Fruit fly (Drosophila melanogaster) whole organism, embryonic: ENCODE measurements around the gene Cln7.

Source experiments
- Ada2b ChIP-seq: fragments of 200-800 bp; sonication (Bioruptor generic); IDR thresholded peaks from 2 replicates; pipeline ENCODE4 v1.3.6; 2022; ENCODE audit warnings: missing biosample characterization, missing genetic modification characterization
- Blimp-1 ChIP-seq: fragments of 200-800 bp; sonication (Bioruptor generic); optimal IDR thresholded peaks from 3 replicates; lab custom pipeline; 2018; ENCODE audit warnings: missing biosample characterization, missing genetic modification characterization, mild to moderate bottlenecking, moderate library complexity, missing genetic modification reagents
- CG11504 ChIP-seq: fragments of 200-800 bp; sonication (Bioruptor generic); optimal IDR thresholded peaks from 3 replicates; lab custom pipeline; 2019; ENCODE audit warnings: missing biosample characterization, mild to moderate bottlenecking, missing genetic modification characterization, moderate library complexity
- CG12219 ChIP-seq: fragments of 200-800 bp; sonication (Bioruptor generic); optimal IDR thresholded peaks from 3 replicates; lab custom pipeline; 2018; ENCODE audit warnings: missing biosample characterization, mild to moderate bottlenecking, missing genetic modification characterization
- CG12391 ChIP-seq: fragments of 200-800 bp; sonication (Bioruptor generic); optimal IDR thresholded peaks from 3 replicates; lab custom pipeline; 2018; ENCODE audit warnings: missing biosample characterization, mild to moderate bottlenecking, missing genetic modification characterization, moderate library complexity
- CG12659 ChIP-seq: fragments of 200-800 bp; sonication (Bioruptor generic); optimal IDR thresholded peaks from 3 replicates; lab custom pipeline; 2017; ENCODE audit warnings: mild to moderate bottlenecking, missing biosample characterization, missing genetic modification reagents, missing genetic modification characterization
- CG13287 ChIP-seq: fragments of 200-800 bp; sonication (Bioruptor generic); IDR thresholded peaks from 2 replicates; pipeline ENCODE4 v1.3.6; 2022; ENCODE audit warnings: missing biosample characterization, missing genetic modification characterization; ENCODE audit not compliant: partially characterized antibody
- CG14860 ChIP-seq: fragments of 200-800 bp; sonication (Bioruptor generic); IDR thresholded peaks from 3 replicates; pipeline ENCODE4 v1.3.6; 2022; ENCODE audit warnings: missing biosample characterization, missing genetic modification characterization; ENCODE audit not compliant: partially characterized antibody
- CG16813 ChIP-seq: fragments of 200-800 bp; sonication (Bioruptor generic); IDR thresholded peaks from 3 replicates; pipeline ENCODE4 v1.3.6; 2022; ENCODE audit warnings: missing biosample characterization, missing genetic modification characterization; ENCODE audit not compliant: partially characterized antibody
- CG17361 ChIP-seq: fragments of 200-800 bp; sonication (Bioruptor generic); IDR thresholded peaks from 3 replicates; pipeline ENCODE4 v1.3.6; 2022; ENCODE audit warnings: missing biosample characterization, missing genetic modification characterization
- CG17829 ChIP-seq: fragments of 200-800 bp; optimal IDR thresholded peaks from 2 replicates; lab custom pipeline; 2019; ENCODE audit warnings: missing biosample characterization, mild to moderate bottlenecking, missing genetic modification characterization, moderate library complexity
- CG18476 ChIP-seq: fragments of 200-800 bp; sonication (Bioruptor generic); optimal IDR thresholded peaks from 2 replicates; lab custom pipeline; 2016; ENCODE audit warnings: missing biosample characterization, mild to moderate bottlenecking, missing genetic modification characterization
- CG2116 ChIP-seq: fragments of 200-800 bp; sonication (Bioruptor generic); optimal IDR thresholded peaks from 3 replicates; lab custom pipeline; 2018; ENCODE audit warnings: missing biosample characterization, mild to moderate bottlenecking, missing genetic modification characterization
- CG2712 ChIP-seq: fragments of 200-800 bp; optimal IDR thresholded peaks from 3 replicates; lab custom pipeline; 2019; ENCODE audit warnings: missing biosample characterization, mild to moderate bottlenecking, missing genetic modification characterization, moderate library complexity
- CG2875 ChIP-seq: fragments of 200-800 bp; sonication (Bioruptor generic); optimal IDR thresholded peaks from 2 replicates; lab custom pipeline; 2017; ENCODE audit warnings: missing biosample characterization, mild to moderate bottlenecking, missing genetic modification characterization, missing genetic modification reagents
- CG33557 ChIP-seq: fragments of 200-800 bp; sonication (Bioruptor generic); optimal IDR thresholded peaks from 2 replicates; lab custom pipeline; 2019; ENCODE audit warnings: missing biosample characterization, mild to moderate bottlenecking, missing genetic modification characterization, moderate library complexity
- CG4424 ChIP-seq: fragments of 200-800 bp; sonication (Bioruptor generic); optimal IDR thresholded peaks from 3 replicates; lab custom pipeline; 2016; ENCODE audit warnings: missing biosample characterization, missing genetic modification characterization
- CG7963 ChIP-seq: fragments of 200-800 bp; sonication (Bioruptor generic); IDR thresholded peaks from 3 replicates; pipeline ENCODE4 v1.3.6; 2022; ENCODE audit warnings: missing biosample characterization, missing genetic modification characterization; ENCODE audit not compliant: partially characterized antibody
- CG8290 ChIP-seq, 3 experiments: fragments of 200-800 bp; sonication (Bioruptor generic); optimal IDR thresholded peaks; 2 replicates each; lab custom pipeline; 2016 to 2019; ENCODE audit warnings: missing biosample characterization in 3 of 3, missing genetic modification characterization in 3 of 3, mild to moderate bottlenecking in 2 of 3, moderate library complexity in 1 of 3
- CG8924 ChIP-seq: fragments of 200-800 bp; optimal IDR thresholded peaks from 3 replicates; lab custom pipeline; 2019; ENCODE audit warnings: missing biosample characterization, mild to moderate bottlenecking, missing genetic modification characterization, moderate library complexity
- Dll ChIP-seq: fragments of 200-800 bp; sonication (Bioruptor generic); IDR thresholded peaks from 4 replicates; pipeline ENCODE4 v1.3.6; 2022; ENCODE audit warnings: missing biosample characterization, missing genetic modification characterization; ENCODE audit not compliant: partially characterized antibody
- Dp ChIP-seq: fragments of 200-800 bp; sonication (Bioruptor generic); optimal IDR thresholded peaks from 2 replicates; lab custom pipeline; 2018; ENCODE audit warnings: missing biosample characterization, mild to moderate bottlenecking, missing genetic modification characterization, moderate library complexity
- E2f2 ChIP-seq: fragments of 200-800 bp; sonication (Bioruptor generic); IDR thresholded peaks from 2 replicates; pipeline ENCODE4 v1.3.6; 2022; ENCODE audit warnings: missing biosample characterization, missing genetic modification characterization
- Elba2 ChIP-seq: fragments of 200-800 bp; sonication (Bioruptor generic); optimal IDR thresholded peaks from 3 replicates; lab custom pipeline; 2016; ENCODE audit warnings: missing biosample characterization, missing genetic modification characterization
- Fer1 ChIP-seq: fragments of 200-800 bp; sonication (Bioruptor generic); optimal IDR thresholded peaks from 2 replicates; lab custom pipeline; 2017; ENCODE audit warnings: missing biosample characterization, mild to moderate bottlenecking, missing genetic modification characterization
- Hmx ChIP-seq: fragments of 200-800 bp; sonication (Bioruptor generic); optimal IDR thresholded peaks from 2 replicates; lab custom pipeline; 2016; ENCODE audit warnings: missing biosample characterization, missing genetic modification characterization
- Lhr ChIP-seq: fragments of 200-800 bp; sonication (Bioruptor generic); optimal IDR thresholded peaks from 3 replicates; lab custom pipeline; 2017; ENCODE audit warnings: mild to moderate bottlenecking, missing biosample characterization, missing genetic modification reagents, missing genetic modification characterization
- MBD-R2 ChIP-seq: fragments of 200-800 bp; sonication (Bioruptor generic); IDR thresholded peaks from 2 replicates; pipeline ENCODE4 v1.3.6; 2022; ENCODE audit warnings: missing biosample characterization, missing genetic modification characterization
- MESR4 ChIP-seq: fragments of 200-800 bp; sonication (Bioruptor generic); optimal IDR thresholded peaks from 2 replicates; lab custom pipeline; 2018; ENCODE audit warnings: missing biosample characterization, mild to moderate bottlenecking, missing genetic modification characterization, moderate library complexity
- Max ChIP-seq: fragments of 200-800 bp; sonication (Bioruptor generic); optimal IDR thresholded peaks from 2 replicates; lab custom pipeline; 2016; ENCODE audit warnings: missing biosample characterization, mild to moderate bottlenecking, missing genetic modification characterization
- Nf-YC ChIP-seq: fragments of 200-800 bp; optimal IDR thresholded peaks from 3 replicates; lab custom pipeline; 2019; ENCODE audit warnings: missing biosample characterization, mild to moderate bottlenecking, missing genetic modification characterization, moderate library complexity
- Scr ChIP-seq: fragments of 200-800 bp; sonication (Bioruptor generic); IDR thresholded peaks from 2 replicates; pipeline ENCODE4 v1.3.6; 2022; ENCODE audit warnings: missing biosample characterization, missing genetic modification characterization; ENCODE audit not compliant: partially characterized antibody
- Sin3A ChIP-seq: fragments of >200 bp; optimal IDR thresholded peaks from 2 replicates; lab custom pipeline; 2018
- Stat92E ChIP-seq, 3 experiments: fragments of >200 bp in 2 of 3; fragments of 200-800 bp in 1 of 3; sonication (Bioruptor generic) in 1 of 3; optimal IDR thresholded peaks; 2 replicates each; lab custom pipeline; 2017 to 2019; ENCODE audit warnings: missing biosample characterization in 3 of 3, missing genetic modification characterization in 3 of 3, mild to moderate bottlenecking in 1 of 3, moderate library complexity in 1 of 3
- amos ChIP-seq: fragments of 200-800 bp; sonication (Bioruptor generic); IDR thresholded peaks from 2 replicates; pipeline ENCODE4 v1.3.6; 2022; ENCODE audit warnings: missing biosample characterization, missing genetic modification characterization; ENCODE audit not compliant: partially characterized antibody
- ato ChIP-seq: fragments of 200-800 bp; sonication (Bioruptor generic); IDR thresholded peaks from 2 replicates; pipeline ENCODE4 v1.3.6; 2022; ENCODE audit warnings: missing biosample characterization, missing genetic modification characterization; ENCODE audit not compliant: partially characterized antibody
- bbx ChIP-seq: fragments of 200-800 bp; sonication (Bioruptor generic); IDR thresholded peaks from 2 replicates; pipeline ENCODE4 v1.3.6; 2022; ENCODE audit warnings: missing biosample characterization, missing genetic modification characterization; ENCODE audit not compliant: partially characterized antibody
- chinmo ChIP-seq: fragments of 200-800 bp; sonication (Bioruptor generic); IDR thresholded peaks from 4 replicates; pipeline ENCODE4 v1.3.6; 2022; ENCODE audit warnings: missing biosample characterization, missing genetic modification characterization; ENCODE audit not compliant: partially characterized antibody
- croc ChIP-seq: fragments of 200-800 bp; sonication (Bioruptor generic); conservative IDR thresholded peaks from 3 replicates; pipeline ENCODE4 v1.3.6; 2022; ENCODE audit warnings: missing biosample characterization, missing genetic modification characterization
- danr ChIP-seq: fragments of 200-800 bp; sonication (Bioruptor generic); IDR thresholded peaks from 2 replicates; pipeline ENCODE4 v1.3.6; 2022; ENCODE audit warnings: missing biosample characterization, missing genetic modification characterization
- ftz-f1 ChIP-seq: fragments of 200-800 bp; sonication (Bioruptor generic); optimal IDR thresholded peaks from 2 replicates; lab custom pipeline; 2016; ENCODE audit warnings: missing biosample characterization, missing genetic modification characterization
- ken ChIP-seq: fragments of 200-800 bp; sonication (Bioruptor generic); IDR thresholded peaks from 3 replicates; pipeline ENCODE4 v1.3.6; 2022; ENCODE audit warnings: missing biosample characterization, missing genetic modification characterization
- pzg ChIP-seq: fragments of 200-800 bp; sonication (Bioruptor generic); optimal IDR thresholded peaks from 3 replicates; lab custom pipeline; 2018; ENCODE audit warnings: missing biosample characterization, mild to moderate bottlenecking, missing genetic modification characterization, moderate library complexity
- slbo ChIP-seq: fragments of 200-800 bp; sonication (Bioruptor generic); IDR thresholded peaks from 2 replicates; pipeline ENCODE4 v1.3.6; 2022; ENCODE audit warnings: missing biosample characterization, missing genetic modification characterization
- stwl ChIP-seq: fragments of 200-800 bp; sonication (Bioruptor generic); optimal IDR thresholded peaks from 3 replicates; lab custom pipeline; 2018; ENCODE audit warnings: missing biosample characterization, mild to moderate bottlenecking, missing genetic modification characterization, moderate library complexity
- twi ChIP-seq: fragments of 200-800 bp; optimal IDR thresholded peaks from 2 replicates; lab custom pipeline; 2019; ENCODE audit warnings: missing biosample characterization, mild to moderate bottlenecking, missing genetic modification characterization, moderate library complexity
- unc-4 ChIP-seq: fragments of 200-800 bp; sonication (Bioruptor generic); IDR thresholded peaks from 2 replicates; pipeline ENCODE4 v1.3.6; 2022; ENCODE audit warnings: missing biosample characterization, missing genetic modification characterization; ENCODE audit not compliant: partially characterized antibody
- yki ChIP-seq: fragments of >200 bp; optimal IDR thresholded peaks from 3 replicates; lab custom pipeline; 2018

Cln7 gene

dm6 chr3L:7334990-7335389 is 10.0 kb downstream of the Cln7 start, which contains the start of the genes wrm1 and wrm2 (continued):
- no peak for TF ChIP-seq Hmx (GFP tag; lab: Kevin White, UChicago)
- TF ChIP-seq CG2712 (tag; lab: Kevin White, UChicago): peak; percentile 42
- TF ChIP-seq CG18476 (GFP tag; lab: Kevin White, UChicago): no peak
- no peak for TF ChIP-seq ato (GFP tag; lab: Robert Waterston, UW)
- peak; percentile 98 for TF ChIP-seq MESR4 (GFP tag; lab: Kevin White, UChicago)
- TF ChIP-seq Max (GFP tag; lab: Kevin White, UChicago): peak; percentile 31
- TF ChIP-seq CG11504 (tag; lab: Kevin White, UChicago): peak; percentile 98
- TF ChIP-seq Lhr (GFP tag; lab: Kevin White, UChicago): peak; percentile 46
- 0 out of 3 replicates have a peak, but pooled peaks have one; percentile 26 for TF ChIP-seq CG7963 (GFP tag; lab: Robert Waterston, UW)
- peak; percentile 59 for TF ChIP-seq pzg (GFP tag; lab: Kevin White, UChicago)
- TF ChIP-seq Dp: peak; percentile 34
- peak; percentile 14 for TF ChIP-seq CG4424 (GFP tag; lab: Kevin White, UChicago)
- TF ChIP-seq Fer1 (GFP tag; lab: Kevin White, UChicago): peak; percentile 11
- peak; percentile 87 for TF ChIP-seq MBD-R2 (GFP tag; lab: Robert Waterston, UW)
- peak; percentile 69; the same call in 3 of the 4 replicates for TF ChIP-seq Dll (GFP tag; lab: Robert Waterston, UW)
- TF ChIP-seq CG2875 (GFP tag; lab: Kevin White, UChicago): no peak
- 0 out of 4 replicates have a peak, but pooled peaks have one; percentile 13 for TF ChIP-seq chinmo (GFP tag; lab: Robert Waterston, UW)
- no peak for TF ChIP-seq ftz-f1 (GFP tag; lab: Kevin White, UChicago)
- no peak for TF ChIP-seq CG17361 (GFP tag; lab: Robert Waterston, UW)
- TF ChIP-seq CG16813 (GFP tag; lab: Robert Waterston, UW): peak; percentile 57; the same call in 2 of the 3 replicates
- no peak for TF ChIP-seq croc
- no peak for TF ChIP-seq danr (GFP tag; lab: Robert Waterston, UW)
- TF ChIP-seq bbx (GFP tag; lab: Robert Waterston, UW): peak; percentile 79
- TF ChIP-seq yki (lab: Kevin White, UChicago): no peak
- peak; percentile 22 for TF ChIP-seq CG17829 (tag; lab: Kevin White, UChicago)
- TF ChIP-seq CG13287: peak; percentile 76
- peak; percentile 40; the same call in 1 of the 3 replicates for TF ChIP-seq CG14860 (GFP tag; lab: Robert Waterston, UW)
- TF ChIP-seq Scr (GFP tag; lab: Robert Waterston, UW): peak; percentile 61
- TF ChIP-seq CG2116 (GFP tag; lab: Kevin White, UChicago): peak; percentile 99
- no peak for TF ChIP-seq ken (GFP tag; lab: Robert Waterston, UW)
- TF ChIP-seq CG12659 (GFP tag; lab: Kevin White, UChicago): peak; percentile 4
- TF ChIP-seq CG12219 (GFP tag; lab: Kevin White, UChicago): no peak
- TF ChIP-seq Stat92E (GFP tag; optimal IDR thresholded peaks at IDR 0.05; lab: Kevin White, UChicago): peak in 1 of 3 experiments; percentile 73
- TF ChIP-seq amos (GFP tag; lab: Robert Waterston, UW): peak; percentile 66
- no peak for TF ChIP-seq twi (tag; lab: Kevin White, UChicago)
- TF ChIP-seq CG8924: peak; percentile 66
- TF ChIP-seq Ada2b (GFP tag; lab: Robert Waterston, UW): no peak
- peak; percentile 29 for TF ChIP-seq CG12391
- peak; percentile 43 for TF ChIP-seq CG33557 (GFP tag; lab: Kevin White, UChicago)
- TF ChIP-seq E2f2: peak; percentile 48; the same call in 1 of the 2 replicates
- TF ChIP-seq unc-4: peak; percentile 62
- TF ChIP-seq Nf-YC: peak; percentile 10
- peak; percentile 76 for TF ChIP-seq stwl (tag; lab: Kevin White, UChicago)
- TF ChIP-seq Sin3A (lab: Kevin White, UChicago): peak; percentile 10
- TF ChIP-seq Blimp-1 (GFP tag; lab: Kevin White, UChicago): no peak
- TF ChIP-seq CG8290 (GFP tag; optimal IDR thresholded peaks at IDR 0.05; lab: Kevin White, UChicago): peak; percentile 38
- TF ChIP-seq CG8290 (tag; optimal IDR thresholded peaks at IDR 0.05; lab: Kevin White, UChicago): peak in 1 of 2 experiments; percentile 95
- no peak for TF ChIP-seq slbo (GFP tag; lab: Robert Waterston, UW)
- TF ChIP-seq Elba2 (GFP tag; lab: Kevin White, UChicago): peak; percentile 88
